Fruit fly (Drosophila melanogaster) whole organism, wandering third instar larva: ENCODE data around the gene Sfmbt.

ENCODE experiments used
- Dfd ChIP-seq: fragments of >200 bp; optimal IDR thresholded peaks from 2 replicates; lab custom pipeline; 2017; ENCODE audit warnings: missing biosample characterization, missing genetic modification characterization
- Hnf4 ChIP-seq: fragments of 200-800 bp; sonication (Bioruptor generic); optimal IDR thresholded peaks from 2 replicates; lab custom pipeline; 2016; ENCODE audit warnings: missing biosample characterization, mild to moderate bottlenecking, missing genetic modification characterization
- Myc ChIP-seq: fragments of >200 bp; optimal IDR thresholded peaks from 2 replicates; lab custom pipeline; 2017
- Vsx2 ChIP-seq: fragments of 200-300, 225-300 bp; sonication (Bioruptor generic); optimal IDR thresholded peaks from 2 replicates; lab custom pipeline; 2018; ENCODE audit warnings: missing biosample characterization, missing genetic modification characterization; ENCODE audit not compliant: partially characterized antibody
- dsf ChIP-seq: sonication (Bioruptor generic); optimal IDR thresholded peaks from 2 replicates; lab custom pipeline; 2016; ENCODE audit warnings: missing biosample characterization, missing genetic modification characterization, borderline replicate concordance
- ey ChIP-seq: fragments of 200-800 bp; sonication (Bioruptor generic); optimal IDR thresholded peaks from 2 replicates; lab custom pipeline; 2016; ENCODE audit warnings: missing biosample characterization, missing genetic modification characterization
- h ChIP-seq: fragments of 200-800 bp; sonication (Bioruptor generic); optimal IDR thresholded peaks from 3 replicates; lab custom pipeline; 2016; ENCODE audit warnings: missing biosample characterization, mild to moderate bottlenecking, missing genetic modification characterization
- jim ChIP-seq: fragments of 175-275, 200-325 bp; sonication (Bioruptor generic); optimal IDR thresholded peaks from 2 replicates; lab custom pipeline; 2016; ENCODE audit warnings: missing biosample characterization, mild to moderate bottlenecking, missing genetic modification characterization
- lola ChIP-seq: fragments of >200 bp; optimal IDR thresholded peaks from 2 replicates; lab custom pipeline; 2017; ENCODE audit warnings: missing biosample characterization, missing genetic modification characterization
- pan ChIP-seq: fragments of >200 bp; optimal IDR thresholded peaks from 2 replicates; lab custom pipeline; 2017
- psq ChIP-seq: fragments of 200-800 bp; sonication (Bioruptor generic); optimal IDR thresholded peaks from 3 replicates; lab custom pipeline; 2017; ENCODE audit warnings: missing biosample characterization, mild to moderate bottlenecking, missing genetic modification characterization, moderate library complexity
- usp ChIP-seq: fragments of >200 bp; optimal IDR thresholded peaks from 2 replicates; lab custom pipeline; 2017; ENCODE audit warnings: missing biosample characterization, missing genetic modification characterization

- TF ChIP-seq pan (lab: Kevin White, UChicago) (no peak), Myc (lab: Kevin White, UChicago) (no peak), ey (GFP tag; lab: Kevin White, UChicago) (no peak), usp (no peak), Hnf4 (GFP tag; lab: Kevin White, UChicago) (no peak), Vsx2 (no peak), jim (GFP tag; lab: Kevin White, UChicago) (no peak), h (GFP tag; lab: Kevin White, UChicago) (no peak), dsf (GFP tag; lab: Kevin White, UChicago) (no peak), lola (no peak), Dfd (no peak), psq (GFP tag; lab: Kevin White, UChicago) (no peak)
These were observed 30.4 kb upstream of the Sfmbt start for dm6 chr2L:13206857-13207463.
